Worm (Caenorhabditis elegans) whole organism, L1 larva: ENCODE measurements around the gene sri-6.

Source experiments
- ama-1 ChIP-seq: fragments of 150-350 bp; optimal IDR thresholded peaks from 2 replicates; lab custom pipeline; 2014
- dpl-1 ChIP-seq, 3 experiments: fragments of 150-350 bp in 2 of 3; sonication (generic microtip) in 1 of 3; optimal IDR thresholded peaks; 2 replicates each; lab custom pipeline; 2014 to 2017; ENCODE audit warnings: missing biosample characterization in 3 of 3, missing genetic modification characterization in 3 of 3, missing genetic modification reagents in 3 of 3
- elt-3 ChIP-seq, 6 experiments: fragments of 150-350 bp in 1 of 6; sonication (generic microtip); optimal IDR thresholded peaks; 2 replicates each; lab custom pipeline; 2017 to 2018; ENCODE audit warnings: missing biosample characterization in 6 of 6, missing genetic modification characterization in 6 of 6, inconsistent platforms in 1 of 6
- hlh-4 ChIP-seq: sonication (generic microtip); optimal IDR thresholded peaks from 2 replicates; lab custom pipeline; 2016; ENCODE audit warnings: mild to moderate bottlenecking, missing genetic modification characterization, missing compliant biosample characterization
- lin-13 ChIP-seq: fragments of 150-350 bp; optimal IDR thresholded peaks from 2 replicates; lab custom pipeline; 2014; ENCODE audit warnings: missing biosample characterization, missing genetic modification reagents, missing genetic modification characterization
- lin-15B ChIP-seq: fragments of 150-350 bp; sonication (generic microtip); optimal IDR thresholded peaks from 3 replicates; lab custom pipeline; 2014; ENCODE audit warnings: missing biosample characterization, missing genetic modification characterization
- lsy-2 ChIP-seq, 2 experiments: fragments of 150-350 bp; optimal IDR thresholded peaks; 2 replicates each; lab custom pipeline; 2014; ENCODE audit warnings: missing biosample characterization in 2 of 2, missing genetic modification characterization in 2 of 2
- nhr-11 ChIP-seq: fragments of 150-350 bp; optimal IDR thresholded peaks from 2 replicates; lab custom pipeline; 2014; ENCODE audit warnings: missing biosample characterization, missing genetic modification characterization
- nhr-12 ChIP-seq: sonication (generic microtip); optimal IDR thresholded peaks from 2 replicates; lab custom pipeline; 2017; ENCODE audit warnings: missing biosample characterization, missing genetic modification characterization
- snu-23 ChIP-seq: sonication (generic microtip); optimal IDR thresholded peaks from 2 replicates; lab custom pipeline; 2016; ENCODE audit warnings: missing genetic modification characterization, missing compliant biosample characterization
- swsn-7 ChIP-seq: sonication (generic microtip); optimal IDR thresholded peaks from 2 replicates; lab custom pipeline; 2016; ENCODE audit warnings: missing genetic modification characterization, missing compliant biosample characterization
- unc-86 ChIP-seq: sonication (generic microtip); optimal IDR thresholded peaks from 2 replicates; lab custom pipeline; 2016; ENCODE audit warnings: missing genetic modification characterization, missing compliant biosample characterization
- unc-98 ChIP-seq: fragments of 200-800 bp; sonication (Bioruptor generic); IDR thresholded peaks from 2 replicates; pipeline ENCODE4 v1.3.6; 2022; ENCODE audit warnings: missing genetic modification characterization, missing compliant biosample characterization

DNA sequence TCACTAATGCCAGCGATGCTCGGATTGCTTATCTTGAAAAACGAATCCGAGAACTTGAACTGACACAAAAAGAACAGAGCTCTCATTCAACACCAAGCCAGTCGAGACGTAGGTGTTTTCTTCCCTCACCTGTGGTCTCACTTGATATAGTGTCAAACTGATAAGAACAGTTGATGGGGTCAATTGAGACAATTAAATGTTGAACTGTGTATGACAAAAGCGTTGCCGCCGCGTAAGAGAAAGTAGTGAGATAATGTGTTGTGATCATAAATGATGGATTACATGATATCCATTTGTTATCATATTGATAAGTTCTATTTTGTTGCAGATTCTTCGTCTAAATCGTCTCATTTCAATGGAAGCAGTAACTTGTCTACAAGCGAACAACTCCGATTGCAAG lies 11.8 kb upstream of the sri-6 start:
- TF ChIP-seq dpl-1 (GFP tag; optimal IDR thresholded peaks at IDR 0.05; lab: Kevin White, UChicago) (no peak), elt-3 (tag; optimal IDR thresholded peaks at IDR 0.05; lab: Kevin White, UChicago) (peak in 5 of 6 experiments; percentile 34 to 86 (median 76)), lsy-2 (tag; optimal IDR thresholded peaks at IDR 0.05; lab: Kevin White, UChicago) (no peak), hlh-4 (tag; lab: Kevin White, UChicago) (no peak), lin-15B (tag; lab: Kevin White, UChicago) (no peak), ama-1 (no peak), swsn-7 (tag; lab: Kevin White, UChicago) (no peak), nhr-12 (no peak), nhr-11 (no peak), unc-98 (GFP tag; lab: Robert Waterston, UW) (no peak), unc-86 (tag; lab: Kevin White, UChicago) (no peak), snu-23 (GFP tag; lab: Kevin White, UChicago) (no peak), lin-13 (GFP tag; lab: Kevin White, UChicago) (no peak)
